Fruit fly (Drosophila melanogaster) whole organism, embryonic: ENCODE measurements around the gene Sec8.

Experiments
- Atf-2 ChIP-seq: fragments of 200-800 bp; sonication (Bioruptor generic); optimal IDR thresholded peaks from 2 replicates; lab custom pipeline; 2016; ENCODE audit warnings: missing biosample characterization, missing genetic modification characterization
- Awh ChIP-seq: fragments of 200-800 bp; sonication (Bioruptor generic); IDR thresholded peaks from 2 replicates; pipeline ENCODE4, ENCODE4 v1.3.6; 2022; ENCODE audit warnings: missing biosample characterization, missing genetic modification characterization
- B-H1 ChIP-seq: fragments of 200-800 bp; sonication (Bioruptor generic); IDR thresholded peaks from 3 replicates; pipeline ENCODE4 v1.3.6; 2022; ENCODE audit warnings: missing biosample characterization, missing genetic modification characterization
- B-H2 ChIP-seq: fragments of 200-800 bp; sonication (Bioruptor generic); optimal IDR thresholded peaks from 2 replicates; lab custom pipeline; 2018; ENCODE audit warnings: missing biosample characterization, mild to moderate bottlenecking, missing genetic modification characterization
- BtbVII ChIP-seq: fragments of 200-800 bp; sonication (Bioruptor generic); optimal IDR thresholded peaks from 3 replicates; lab custom pipeline; 2017; ENCODE audit warnings: missing biosample characterization, mild to moderate bottlenecking, missing genetic modification characterization
- Bteb2 ChIP-seq: fragments of 200-800 bp; sonication (Bioruptor generic); optimal IDR thresholded peaks from 2 replicates; lab custom pipeline; 2016; ENCODE audit warnings: missing biosample characterization, missing genetic modification characterization
- CG1024 ChIP-seq: fragments of 200-800 bp; sonication (Bioruptor generic); IDR thresholded peaks from 2 replicates; pipeline ENCODE4 v1.3.6; 2022; ENCODE audit warnings: missing biosample characterization, missing genetic modification characterization
- CG11247 ChIP-seq: fragments of 200-800 bp; sonication (Bioruptor generic); IDR thresholded peaks from 2 replicates; pipeline ENCODE4 v1.3.6; 2022; ENCODE audit warnings: missing biosample characterization, missing genetic modification characterization
- CG12744 ChIP-seq: fragments of 200-800 bp; sonication (Bioruptor generic); optimal IDR thresholded peaks from 2 replicates; lab custom pipeline; 2016; ENCODE audit warnings: missing biosample characterization, missing genetic modification characterization
- CG1647 ChIP-seq: fragments of 200-800 bp; sonication (Bioruptor generic); optimal IDR thresholded peaks from 3 replicates; lab custom pipeline; 2016; ENCODE audit warnings: missing biosample characterization, missing genetic modification characterization
- CG17612 ChIP-seq: fragments of 200-800 bp; sonication (Bioruptor generic); IDR thresholded peaks from 2 replicates; pipeline ENCODE4 v1.3.6; 2022; ENCODE audit warnings: missing biosample characterization, missing genetic modification characterization
- CG18262 ChIP-seq: fragments of 200-800 bp; optimal IDR thresholded peaks from 3 replicates; lab custom pipeline; 2019; ENCODE audit warnings: missing biosample characterization, mild to moderate bottlenecking, missing genetic modification characterization, moderate library complexity
- CG2199 ChIP-seq: fragments of 200-800 bp; sonication (Bioruptor generic); IDR thresholded peaks from 3 replicates; pipeline ENCODE4 v1.3.6; 2022; ENCODE audit warnings: missing biosample characterization, missing genetic modification characterization
- CG33557 ChIP-seq: fragments of 200-800 bp; sonication (Bioruptor generic); optimal IDR thresholded peaks from 2 replicates; lab custom pipeline; 2019; ENCODE audit warnings: missing biosample characterization, mild to moderate bottlenecking, missing genetic modification characterization, moderate library complexity
- CG3995 ChIP-seq: fragments of 200-800 bp; sonication (Bioruptor generic); optimal IDR thresholded peaks from 3 replicates; lab custom pipeline; 2016; ENCODE audit warnings: missing biosample characterization, missing genetic modification characterization
- CG43689 ChIP-seq: fragments of 200-800 bp; sonication (Bioruptor generic); IDR thresholded peaks from 2 replicates; pipeline ENCODE4 v1.3.6; 2022; ENCODE audit warnings: missing biosample characterization, missing genetic modification characterization
- CG6175 ChIP-seq: fragments of 200-800 bp; sonication (Bioruptor generic); IDR thresholded peaks from 3 replicates; pipeline ENCODE4 v1.3.6; 2022; ENCODE audit warnings: missing biosample characterization, missing genetic modification characterization
- CG7786 ChIP-seq: fragments of 200-800 bp; sonication (Bioruptor generic); optimal IDR thresholded peaks from 2 replicates; lab custom pipeline; 2016; ENCODE audit warnings: missing biosample characterization, missing genetic modification characterization
- CG7963 ChIP-seq: fragments of 200-800 bp; sonication (Bioruptor generic); IDR thresholded peaks from 3 replicates; pipeline ENCODE4 v1.3.6; 2022; ENCODE audit warnings: missing biosample characterization, missing genetic modification characterization; ENCODE audit not compliant: partially characterized antibody
- CG8388 ChIP-seq: fragments of 200-800 bp; sonication (Bioruptor generic); optimal IDR thresholded peaks from 2 replicates; lab custom pipeline; 2019; ENCODE audit warnings: missing biosample characterization, mild to moderate bottlenecking, missing genetic modification characterization, moderate library complexity
- CG9932 ChIP-seq: fragments of 200-800 bp; sonication (Bioruptor generic); IDR thresholded peaks from 2 replicates; pipeline ENCODE4 v1.3.6; 2022; ENCODE audit warnings: missing biosample characterization, missing genetic modification characterization
- E2f1 ChIP-seq: fragments of 200-800 bp; sonication (Bioruptor generic); IDR thresholded peaks from 2 replicates; pipeline ENCODE4 v1.3.6; 2022; ENCODE audit warnings: missing biosample characterization, missing genetic modification characterization
- Ets97D ChIP-seq: fragments of 200-800 bp; sonication (Bioruptor generic); optimal IDR thresholded peaks from 3 replicates; lab custom pipeline; 2016; ENCODE audit warnings: missing biosample characterization, missing genetic modification characterization
- GATAe ChIP-seq: fragments of 200-800 bp; sonication (Bioruptor generic); conservative IDR thresholded peaks from 2 replicates; pipeline ENCODE4 v1.3.6; 2022; ENCODE audit warnings: missing biosample characterization, missing genetic modification characterization
- HLHmδ ChIP-seq: fragments of 200-800 bp; sonication (Bioruptor generic); optimal IDR thresholded peaks from 2 replicates; lab custom pipeline; 2018; ENCODE audit warnings: missing biosample characterization, mild to moderate bottlenecking, missing genetic modification characterization, moderate library complexity
- Hr3 ChIP-seq: fragments of 200-800 bp; sonication (Bioruptor generic); optimal IDR thresholded peaks from 3 replicates; lab custom pipeline; 2016; ENCODE audit warnings: missing biosample characterization, missing genetic modification characterization
- Lhr ChIP-seq: fragments of 200-800 bp; sonication (Bioruptor generic); optimal IDR thresholded peaks from 3 replicates; lab custom pipeline; 2017; ENCODE audit warnings: mild to moderate bottlenecking, missing biosample characterization, missing genetic modification reagents, missing genetic modification characterization
- Meics ChIP-seq: fragments of 200-800 bp; sonication (Bioruptor generic); optimal IDR thresholded peaks from 2 replicates; lab custom pipeline; 2017; ENCODE audit warnings: missing biosample characterization, mild to moderate bottlenecking, missing genetic modification characterization
- Mrtf ChIP-seq: fragments of 200-800 bp; sonication (Bioruptor generic); IDR thresholded peaks from 3 replicates; pipeline ENCODE4 v1.3.6; 2022; ENCODE audit warnings: missing biosample characterization, missing genetic modification characterization
- Poxn ChIP-seq: fragments of 200-800 bp; sonication (Bioruptor generic); IDR thresholded peaks from 2 replicates; pipeline ENCODE4 v1.3.6; 2022; ENCODE audit warnings: missing biosample characterization, missing genetic modification characterization
- Ptx1 ChIP-seq: fragments of 200-800 bp; sonication (Bioruptor generic); IDR thresholded peaks from 2 replicates; pipeline ENCODE4 v1.3.6; 2022; ENCODE audit warnings: missing biosample characterization, missing genetic modification characterization
- Sry-δ ChIP-seq: fragments of 200-800 bp; sonication (Bioruptor generic); optimal IDR thresholded peaks from 2 replicates; lab custom pipeline; 2016; ENCODE audit warnings: missing biosample characterization, missing genetic modification characterization
- chm ChIP-seq: fragments of 200-800 bp; sonication (Bioruptor generic); IDR thresholded peaks from 2 replicates; pipeline ENCODE4 v1.3.6; 2022; ENCODE audit warnings: missing biosample characterization, missing genetic modification characterization
- ci ChIP-seq: fragments of 200-800 bp; sonication (Bioruptor generic); IDR thresholded peaks from 3 replicates; pipeline ENCODE4 v1.3.6; 2022; ENCODE audit warnings: missing biosample characterization, missing genetic modification characterization
- crc ChIP-seq: fragments of 200-800 bp; sonication (Bioruptor generic); optimal IDR thresholded peaks from 2 replicates; lab custom pipeline; 2016; ENCODE audit warnings: missing biosample characterization, missing genetic modification characterization
- dimm ChIP-seq: fragments of 200-800 bp; sonication (Bioruptor generic); IDR thresholded peaks from 2 replicates; pipeline ENCODE4 v1.3.6; 2022; ENCODE audit warnings: missing biosample characterization, missing genetic modification characterization
- dm ChIP-seq: fragments of 200-800 bp; sonication (Bioruptor generic); optimal IDR thresholded peaks from 3 replicates; lab custom pipeline; 2016; ENCODE audit warnings: missing biosample characterization, missing genetic modification characterization
- en ChIP-seq: fragments of 200-800 bp; sonication (Bioruptor generic); optimal IDR thresholded peaks from 2 replicates; lab custom pipeline; 2016; ENCODE audit warnings: missing biosample characterization, missing genetic modification characterization
- ewg ChIP-seq: fragments of 200-800 bp; sonication (Bioruptor generic); optimal IDR thresholded peaks from 3 replicates; lab custom pipeline; 2017; ENCODE audit warnings: mild to moderate bottlenecking, missing biosample characterization, missing genetic modification reagents, missing genetic modification characterization
- fd96Cb ChIP-seq: fragments of 200-800 bp; sonication (Bioruptor generic); optimal IDR thresholded peaks from 2 replicates; lab custom pipeline; 2018; ENCODE audit warnings: missing biosample characterization, mild to moderate bottlenecking, missing genetic modification characterization, moderate library complexity
- fru ChIP-seq: fragments of >200 bp; optimal IDR thresholded peaks from 2 replicates; lab custom pipeline; 2017
- gfzf ChIP-seq: fragments of 200-800 bp; sonication (Bioruptor generic); optimal IDR thresholded peaks from 2 replicates; lab custom pipeline; 2016; ENCODE audit warnings: missing biosample characterization, mild to moderate bottlenecking, missing genetic modification characterization, moderate library complexity
- her ChIP-seq: fragments of 200-800 bp; sonication (Bioruptor generic); optimal IDR thresholded peaks from 2 replicates; lab custom pipeline; 2016; ENCODE audit warnings: missing biosample characterization, missing genetic modification characterization
- jumu ChIP-seq: fragments of 200-800 bp; sonication (Bioruptor generic); optimal IDR thresholded peaks from 3 replicates; lab custom pipeline; 2016; ENCODE audit warnings: missing biosample characterization, missing genetic modification characterization
- luna ChIP-seq: fragments of 200-800 bp; sonication (Bioruptor generic); optimal IDR thresholded peaks from 2 replicates; lab custom pipeline; 2016; ENCODE audit warnings: missing biosample characterization, missing genetic modification characterization
- pan ChIP-seq, 4 experiments: fragments of >200 bp in 3 of 4; fragments of 200-800 bp in 1 of 4; sonication (Bioruptor generic) in 1 of 4; optimal IDR thresholded peaks in 3 of 4; IDR thresholded peaks in 1 of 4; 2 replicates each; pipeline versions ENCODE4 v1.3.6 to Lab custom; 2017 to 2022; ENCODE audit warnings: missing biosample characterization in 2 of 4, missing genetic modification characterization in 2 of 4, mixed read lengths in 1 of 4
- pita ChIP-seq: fragments of 200-800 bp; sonication (Bioruptor generic); optimal IDR thresholded peaks from 2 replicates; lab custom pipeline; 2017; ENCODE audit warnings: missing biosample characterization, mild to moderate bottlenecking, missing genetic modification characterization
- sim ChIP-seq: fragments of 200-800 bp; sonication (Bioruptor generic); IDR thresholded peaks from 2 replicates; pipeline ENCODE4 v1.3.6; 2022; ENCODE audit warnings: missing biosample characterization, missing genetic modification characterization
- sob ChIP-seq: fragments of 200-800 bp; sonication (Bioruptor generic); IDR thresholded peaks from 2 replicates; pipeline ENCODE4 v1.3.6; 2022; ENCODE audit warnings: missing biosample characterization, missing genetic modification characterization
- trem ChIP-seq: fragments of 200-800 bp; optimal IDR thresholded peaks from 3 replicates; lab custom pipeline; 2019; ENCODE audit warnings: missing biosample characterization, mild to moderate bottlenecking, missing genetic modification characterization, moderate library complexity
- wek ChIP-seq: fragments of 200-800 bp; sonication (Bioruptor generic); optimal IDR thresholded peaks from 3 replicates; lab custom pipeline; 2018; ENCODE audit warnings: missing biosample characterization, mild to moderate bottlenecking, missing genetic modification characterization, moderate library complexity

The Sec8 gene

DNA sequence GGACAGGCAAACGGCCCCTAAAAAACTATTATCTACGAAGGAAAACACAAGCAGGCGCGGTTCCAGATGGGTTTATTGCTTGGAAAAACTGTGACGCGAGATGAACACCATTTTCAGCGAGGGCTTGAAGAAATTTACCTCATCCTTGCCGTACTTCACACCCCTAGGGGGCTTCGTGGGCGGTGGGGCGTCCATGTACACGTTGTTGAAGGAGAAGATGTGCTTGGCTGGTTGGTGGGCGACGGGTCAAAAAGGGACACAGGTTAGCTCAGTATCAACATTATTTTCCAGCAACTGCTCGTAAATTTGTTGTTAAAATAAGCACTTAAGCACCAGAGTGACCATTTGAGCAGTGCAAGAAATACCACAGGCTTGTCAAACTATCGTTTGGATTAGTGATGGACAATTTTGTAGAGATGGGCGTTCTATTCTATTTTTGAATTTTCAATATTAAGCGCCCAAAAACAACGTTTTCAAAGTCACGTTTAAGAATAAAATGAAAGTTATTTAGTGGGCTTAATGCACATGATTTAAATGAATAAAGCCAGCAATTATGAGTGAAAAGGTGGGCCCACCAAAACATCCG, at the start of gene Sec8:
Gene Sec8, minus strand, starts transcription at position 374 of the 586 bp plus-strand sequence.
- no peak for TF ChIP-seq fd96Cb (tag; lab: Kevin White, UChicago)
- no peak for TF ChIP-seq pita (GFP tag; lab: Kevin White, UChicago)
- no peak; the same call in 1 of the 2 replicates for TF ChIP-seq sob (GFP tag; lab: Robert Waterston, UW)
- TF ChIP-seq jumu (GFP tag; lab: Kevin White, UChicago): peak; percentile 63
- TF ChIP-seq HLHmδ (GFP tag; lab: Kevin White, UChicago): no peak
- TF ChIP-seq CG12744: peak; percentile 27
- no peak for TF ChIP-seq en (GFP tag; lab: Kevin White, UChicago)
- TF ChIP-seq luna (GFP tag; lab: Kevin White, UChicago): peak; percentile 23
- peak; percentile 92 for TF ChIP-seq gfzf (GFP tag; lab: Kevin White, UChicago)
- no peak for TF ChIP-seq Hr3 (GFP tag; lab: Kevin White, UChicago)
- TF ChIP-seq BtbVII (GFP tag; lab: Kevin White, UChicago): no peak
- peak; percentile 93 for TF ChIP-seq CG3995 (GFP tag; lab: Kevin White, UChicago)
- TF ChIP-seq sim (GFP tag; lab: Robert Waterston, UW): no peak
- no peak for TF ChIP-seq E2f1
- TF ChIP-seq B-H1 (GFP tag; lab: Robert Waterston, UW): no peak
- 0 out of 3 replicates have a peak, but pooled peaks have one; percentile 48 for TF ChIP-seq CG6175 (GFP tag; lab: Robert Waterston, UW)
- peak; percentile 40 for TF ChIP-seq Bteb2 (GFP tag; lab: Kevin White, UChicago)
- no peak for TF ChIP-seq Ptx1 (GFP tag; lab: Robert Waterston, UW)
- TF ChIP-seq CG18262 (tag; lab: Kevin White, UChicago): no peak
- TF ChIP-seq CG1024 (GFP tag; lab: Robert Waterston, UW): no peak
- peak; percentile 38 for TF ChIP-seq B-H2
- no peak for TF ChIP-seq pan (optimal IDR thresholded peaks at IDR 0.05; lab: Kevin White, UChicago)
- peak in 1 of 2 experiments; percentile 20 for TF ChIP-seq pan (GFP tag; optimal IDR thresholded peaks at IDR 0.05 in 1 of 2, IDR thresholded peaks at IDR 0.05 in 1 of 2)
- TF ChIP-seq crc (GFP tag; lab: Kevin White, UChicago): peak; percentile 13
- no peak for TF ChIP-seq CG43689 (GFP tag; lab: Robert Waterston, UW)
- peak; percentile 77 for TF ChIP-seq Lhr
- peak; percentile 99 for TF ChIP-seq Sry-δ
- peak; percentile 62 for TF ChIP-seq her
- TF ChIP-seq Poxn: no peak
- TF ChIP-seq GATAe (GFP tag; lab: Robert Waterston, UW): no peak
- no peak for TF ChIP-seq CG8388
- TF ChIP-seq CG1647 (GFP tag; lab: Kevin White, UChicago): peak; percentile 31
- 0 out of 2 replicates have a peak, but pooled peaks have one; percentile 31 for TF ChIP-seq chm (GFP tag; lab: Robert Waterston, UW)
- TF ChIP-seq Awh (GFP tag; lab: Robert Waterston, UW): 0 out of 2 replicates have a peak, but pooled peaks have one; percentile 24
- TF ChIP-seq wek (GFP tag; lab: Kevin White, UChicago): no peak
- no peak for TF ChIP-seq dimm (GFP tag; lab: Robert Waterston, UW)
- no peak for TF ChIP-seq fru
- TF ChIP-seq CG9932 (GFP tag; lab: Robert Waterston, UW): peak; percentile 74
- TF ChIP-seq CG7963 (GFP tag; lab: Robert Waterston, UW): peak; percentile 55; the same call in 2 of the 3 replicates
- TF ChIP-seq Meics (GFP tag; lab: Kevin White, UChicago): no peak
- TF ChIP-seq CG7786: peak; percentile 41
- TF ChIP-seq dm: peak; percentile 4
- peak; percentile 53; the same call in 2 of the 3 replicates for TF ChIP-seq ci (GFP tag; lab: Robert Waterston, UW)
- no peak for TF ChIP-seq ewg (GFP tag; lab: Kevin White, UChicago)
- peak; percentile 76 for TF ChIP-seq Ets97D
- TF ChIP-seq CG11247 (GFP tag; lab: Robert Waterston, UW): 0 out of 2 replicates have a peak, but pooled peaks have one; percentile 17
- TF ChIP-seq Atf-2: no peak
- TF ChIP-seq Mrtf (GFP tag; lab: Robert Waterston, UW): 0 out of 3 replicates have a peak, but pooled peaks have one; percentile 6
- no peak for TF ChIP-seq CG33557 (GFP tag; lab: Kevin White, UChicago)
- TF ChIP-seq trem (tag; lab: Kevin White, UChicago): peak; percentile 80
- TF ChIP-seq CG17612 (GFP tag; lab: Robert Waterston, UW): no peak
- TF ChIP-seq CG2199 (GFP tag; lab: Robert Waterston, UW): no peak
